Worm (Caenorhabditis elegans) whole organism, L3 larva: ENCODE results near the gene gad-1.

ENCODE experiments used
- ceh-82 ChIP-seq: fragments of 150-350 bp; optimal IDR thresholded peaks from 2 replicates; lab custom pipeline; 2014; ENCODE audit warnings: missing biosample characterization, missing genetic modification characterization
- lin-15B ChIP-seq: fragments of 150-350 bp; optimal IDR thresholded peaks from 2 replicates; lab custom pipeline; 2014; ENCODE audit warnings: missing biosample characterization, missing genetic modification characterization
- nhr-12 ChIP-seq: fragments of 150-350 bp; optimal IDR thresholded peaks from 2 replicates; lab custom pipeline; 2014; ENCODE audit warnings: missing biosample characterization, missing genetic modification characterization
- nhr-77 ChIP-seq: fragments of 150-350 bp; optimal IDR thresholded peaks from 2 replicates; lab custom pipeline; 2014; ENCODE audit warnings: missing biosample characterization, missing genetic modification characterization
- tbx-2 ChIP-seq: sonication (generic microtip); optimal IDR thresholded peaks from 2 replicates; lab custom pipeline; 2016; ENCODE audit warnings: mild to moderate bottlenecking, missing genetic modification characterization, missing compliant biosample characterization
- unc-39 ChIP-seq: sonication (generic microtip); optimal IDR thresholded peaks from 4 replicates; lab custom pipeline; 2017; ENCODE audit warnings: missing biosample characterization, missing genetic modification characterization

- TF ChIP-seq nhr-77 (tag; lab: Kevin White, UChicago) (no peak), lin-15B (tag; lab: Kevin White, UChicago) (no peak), tbx-2 (no peak), nhr-12 (tag; lab: Kevin White, UChicago) (no peak), ceh-82 (tag; lab: Kevin White, UChicago) (no peak), unc-39 (no peak)
Observed at ce11 chrV:6400528-6400927, 32.8 kb downstream of the gad-1 start.
